Worm (Caenorhabditis elegans): Measurements from ENCODE around the gene vps-2.

- TF ChIP-seq jun-1 (tag; optimal IDR thresholded peaks at IDR 0.05) (no peak), unc-39 (tag; optimal IDR thresholded peaks at IDR 0.05) (no peak), mdl-1 (tag; optimal IDR thresholded peaks at IDR 0.05) (no peak), ceh-28 (tag; optimal IDR thresholded peaks at IDR 0.05) (no peak), nhr-77 (tag; optimal IDR thresholded peaks at IDR 0.05) (no peak), ama-1 (optimal IDR thresholded peaks at IDR 0.05) (no peak), nhr-12 (tag; optimal IDR thresholded peaks at IDR 0.05) (no peak), pqm-1 (tag; optimal IDR thresholded peaks at IDR 0.05) (no peak)
Measured at ce11 chrII:12760497-12760896, 7.5 kb downstream of the vps-2 start, which contains the start of gene cnp-2.

Data from whole organism, L3 larva.